Worm (Caenorhabditis elegans): Measurements from ENCODE around the gene T11B7.5.

DNA sequence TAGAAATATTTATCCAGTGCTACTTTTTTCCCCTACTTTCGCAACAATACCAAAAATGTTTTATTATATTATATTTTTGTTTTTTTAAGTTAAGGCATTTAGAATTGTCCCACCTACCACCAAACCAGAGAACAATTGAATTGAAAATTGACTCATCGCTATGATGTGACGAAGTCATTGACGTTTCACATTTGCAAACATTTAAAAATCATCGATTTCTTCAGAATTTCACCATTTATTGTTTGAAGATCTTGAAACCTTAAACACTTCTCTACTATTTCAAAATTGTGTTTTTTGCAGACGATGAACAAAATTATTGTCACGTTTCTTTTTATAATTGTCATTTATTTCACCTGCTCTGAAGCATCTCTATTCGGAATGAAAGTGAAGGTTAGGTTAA lies 25.3 kb upstream of the T11B7.5 start, which contains the start of gene C09G9.8:
- TF ChIP-seq pha-4 (GFP tag; IDR thresholded peaks at IDR 0.05) = no peak
- TF ChIP-seq pha-4 (tag; optimal IDR thresholded peaks at IDR 0.05) = no peak
- no peak for TF ChIP-seq lin-39 (tag; optimal IDR thresholded peaks at IDR 0.05)
- TF ChIP-seq rbr-2 (tag; optimal IDR thresholded peaks at IDR 0.05) = no peak
- no peak for TF ChIP-seq nhr-11 (tag; optimal IDR thresholded peaks at IDR 0.05)
- no peak for TF ChIP-seq lin-38 (GFP tag; IDR thresholded peaks at IDR 0.05)
- TF ChIP-seq ceh-20 (GFP tag; IDR thresholded peaks at IDR 0.05) = no peak
- no peak for TF ChIP-seq ZK337.2 (GFP tag; IDR thresholded peaks at IDR 0.05)
- no peak for TF ChIP-seq unc-62 (GFP tag; optimal IDR thresholded peaks at IDR 0.05 in 1 of 2)
- TF ChIP-seq unc-62 (tag; optimal IDR thresholded peaks at IDR 0.05) = no peak
- TF ChIP-seq zfp-2 (tag; optimal IDR thresholded peaks at IDR 0.05) = no peak
- TF ChIP-seq fos-1 (tag; optimal IDR thresholded peaks at IDR 0.05) = no peak
- TF ChIP-seq unc-39 (tag; optimal IDR thresholded peaks at IDR 0.05) = no peak
